Worm (Caenorhabditis elegans) whole organism, L4 larva: ENCODE results near the gene R02E12.4.

Experiments
- D1046.2 ChIP-seq: fragments of 200-800 bp; sonication (Bioruptor generic); IDR thresholded peaks from 2 replicates; pipeline ENCODE4 v1.3.6; 2022; ENCODE audit warnings: missing genetic modification characterization, missing compliant biosample characterization
- F10B5.3 ChIP-seq: sonication (generic microtip); optimal IDR thresholded peaks from 2 replicates; lab custom pipeline; 2016; ENCODE audit warnings: mild to moderate bottlenecking, missing genetic modification characterization, missing compliant biosample characterization
- F26F4.8 ChIP-seq: fragments of 200-800 bp; sonication (Bioruptor generic); conservative IDR thresholded peaks from 2 replicates; pipeline ENCODE4 v1.3.6; 2022; ENCODE audit warnings: missing genetic modification characterization, missing compliant biosample characterization
- T20F7.1 ChIP-seq: fragments of 200-800 bp; sonication (Bioruptor generic); optimal IDR thresholded peaks from 2 replicates; lab custom pipeline; 2018; ENCODE audit warnings: mild to moderate bottlenecking, missing genetic modification characterization, missing compliant biosample characterization
- Y48G9A.11 ChIP-seq: fragments of 200-800 bp; sonication (Bioruptor generic); IDR thresholded peaks from 2 replicates; pipeline ENCODE4 v1.3.6; 2022; ENCODE audit warnings: missing genetic modification reagents, missing genetic modification characterization, missing compliant biosample characterization
- Y5F2A.4 ChIP-seq: fragments of 200-800 bp; sonication (Bioruptor generic); optimal IDR thresholded peaks from 2 replicates; lab custom pipeline; 2018; ENCODE audit warnings: mild to moderate bottlenecking, missing genetic modification characterization, missing compliant biosample characterization
- arid-1 ChIP-seq: fragments of 200-800 bp; sonication (Bioruptor generic); conservative IDR thresholded peaks from 2 replicates; pipeline ENCODE4 v1.3.6; 2022; ENCODE audit warnings: missing genetic modification reagents, missing genetic modification characterization, missing compliant biosample characterization
- attf-4 ChIP-seq: sonication (generic microtip); optimal IDR thresholded peaks from 3 replicates; lab custom pipeline; 2017; ENCODE audit warnings: missing biosample characterization, missing genetic modification characterization
- ceh-20 ChIP-seq: fragments of 200-800 bp; sonication (Bioruptor generic); IDR thresholded peaks from 2 replicates; pipeline ENCODE4 v1.3.6; 2022; ENCODE audit warnings: missing genetic modification reagents, missing genetic modification characterization, missing compliant biosample characterization
- ceh-44 ChIP-seq: fragments of 200-800 bp; sonication (Bioruptor generic); IDR thresholded peaks from 2 replicates; pipeline ENCODE4 v1.3.6; 2022; ENCODE audit warnings: missing genetic modification reagents, missing genetic modification characterization, missing compliant biosample characterization
- ceh-82 ChIP-seq: sonication (generic microtip); optimal IDR thresholded peaks from 2 replicates; lab custom pipeline; 2017; ENCODE audit warnings: missing biosample characterization, missing genetic modification characterization
- daf-12 ChIP-seq: fragments of 150-350 bp; optimal IDR thresholded peaks from 2 replicates; lab custom pipeline; 2014; ENCODE audit warnings: missing biosample characterization, missing genetic modification reagents, missing genetic modification characterization
- daf-8 ChIP-seq: fragments of 200-800 bp; sonication (Bioruptor generic); IDR thresholded peaks from 2 replicates; pipeline ENCODE4 v1.3.6; 2022; ENCODE audit warnings: missing genetic modification characterization, missing compliant biosample characterization
- dmd-9 ChIP-seq: fragments of 200-800 bp; sonication (Bioruptor generic); IDR thresholded peaks from 2 replicates; pipeline ENCODE4 v1.3.6; 2022; ENCODE audit warnings: missing genetic modification reagents, missing genetic modification characterization, missing compliant biosample characterization
- duxl-1 ChIP-seq: sonication (generic microtip); optimal IDR thresholded peaks from 2 replicates; lab custom pipeline; 2016; ENCODE audit warnings: mild to moderate bottlenecking, missing genetic modification characterization, moderate library complexity, missing compliant biosample characterization; ENCODE audit not compliant: poor library complexity
- dve-1 ChIP-seq: sonication (generic microtip); optimal IDR thresholded peaks from 2 replicates; lab custom pipeline; 2017; ENCODE audit warnings: antibody characterized with exemption, mild to moderate bottlenecking, missing genetic modification characterization, missing compliant biosample characterization; ENCODE audit not compliant: insufficient read depth
- egl-27 ChIP-seq: sonication (generic microtip); optimal IDR thresholded peaks from 3 replicates; lab custom pipeline; 2017; ENCODE audit warnings: missing biosample characterization, missing genetic modification reagents, missing genetic modification characterization
- egl-43 ChIP-seq: fragments of 200-800 bp; sonication (Bioruptor generic); IDR thresholded peaks from 2 replicates; pipeline ENCODE4 v1.3.6; 2022; ENCODE audit warnings: missing genetic modification reagents, missing genetic modification characterization, missing compliant biosample characterization
- fkh-10 ChIP-seq: fragments of 150-350 bp; optimal IDR thresholded peaks from 2 replicates; lab custom pipeline; 2014; ENCODE audit warnings: missing biosample characterization, missing genetic modification reagents, missing genetic modification characterization
- gei-8 ChIP-seq: fragments of 200-800 bp; sonication (Bioruptor generic); optimal IDR thresholded peaks from 2 replicates; lab custom pipeline; 2018; ENCODE audit warnings: mild to moderate bottlenecking, missing genetic modification characterization, missing compliant biosample characterization
- hif-1 ChIP-seq, 2 experiments: sonication (generic microtip); optimal IDR thresholded peaks; 2 replicates each; lab custom pipeline; 2016 to 2017; ENCODE audit warnings: missing compliant biosample characterization in 2 of 2, missing genetic modification characterization in 2 of 2, missing genetic modification reagents in 2 of 2, missing genotype in 2 of 2, mild to moderate bottlenecking in 1 of 2
- hlh-11 ChIP-seq: fragments of 200-800 bp; sonication (Bioruptor generic); optimal IDR thresholded peaks from 2 replicates; lab custom pipeline; 2018; ENCODE audit warnings: mild to moderate bottlenecking, missing genetic modification characterization, missing compliant biosample characterization
- hlh-30 ChIP-seq: sonication (generic microtip); optimal IDR thresholded peaks from 2 replicates; lab custom pipeline; 2017; ENCODE audit warnings: antibody characterized with exemption, mild to moderate bottlenecking, missing genetic modification characterization, missing compliant biosample characterization; ENCODE audit not compliant: insufficient read depth
- hmg-1.1 ChIP-seq: fragments of 200-800 bp; sonication (Bioruptor generic); IDR thresholded peaks from 2 replicates; pipeline ENCODE4 v1.3.6; 2022; ENCODE audit warnings: missing genetic modification reagents, missing genetic modification characterization, missing compliant biosample characterization
- lim-7 ChIP-seq: fragments of 200-800 bp; sonication (Bioruptor generic); IDR thresholded peaks from 2 replicates; pipeline ENCODE4 v1.3.6; 2022; ENCODE audit warnings: missing genetic modification characterization, missing compliant biosample characterization
- lin-1 ChIP-seq: fragments of 200-800 bp; sonication (Bioruptor generic); IDR thresholded peaks from 2 replicates; pipeline ENCODE4 v1.3.6; 2022; ENCODE audit warnings: missing genetic modification reagents, missing genetic modification characterization, missing compliant biosample characterization
- lin-13 ChIP-seq: fragments of 150-350 bp; optimal IDR thresholded peaks from 2 replicates; lab custom pipeline; 2014; ENCODE audit warnings: missing biosample characterization, missing genetic modification reagents, missing genetic modification characterization
- lin-38 ChIP-seq: fragments of 200-800 bp; sonication (Bioruptor generic); IDR thresholded peaks from 2 replicates; pipeline ENCODE4 v1.3.6; 2022; ENCODE audit warnings: missing genetic modification reagents, missing genetic modification characterization, missing compliant biosample characterization
- madf-9 ChIP-seq: fragments of 200-800 bp; sonication (Bioruptor generic); conservative IDR thresholded peaks from 2 replicates; pipeline ENCODE4 v1.3.6; 2022; ENCODE audit warnings: missing genetic modification reagents, missing genetic modification characterization, missing compliant biosample characterization
- mdl-1 ChIP-seq, 2 experiments: fragments of 150-350 bp in 1 of 2; sonication (generic microtip) in 1 of 2; optimal IDR thresholded peaks; 2 replicates each; lab custom pipeline; 2014 to 2017; ENCODE audit warnings: missing biosample characterization in 2 of 2, missing genetic modification characterization in 2 of 2
- mep-1 ChIP-seq: fragments of 150-350 bp; sonication (generic microtip); optimal IDR thresholded peaks from 3 replicates; lab custom pipeline; 2014; ENCODE audit warnings: missing biosample characterization, missing genetic modification characterization
- mes-2 ChIP-seq: sonication (generic microtip); optimal IDR thresholded peaks from 2 replicates; lab custom pipeline; 2016; ENCODE audit warnings: missing genotype, mild to moderate bottlenecking, missing genetic modification characterization, missing compliant biosample characterization; ENCODE audit not compliant: poor library complexity, severe bottlenecking
- nhr-10 ChIP-seq: fragments of 150-350 bp; optimal IDR thresholded peaks from 2 replicates; lab custom pipeline; 2014; ENCODE audit warnings: missing biosample characterization, missing genetic modification characterization
- nhr-11 ChIP-seq: fragments of 150-350 bp; optimal IDR thresholded peaks from 2 replicates; lab custom pipeline; 2014; ENCODE audit warnings: missing biosample characterization, missing genetic modification characterization
- nhr-237 ChIP-seq: sonication (generic microtip); optimal IDR thresholded peaks from 2 replicates; lab custom pipeline; 2017; ENCODE audit warnings: missing biosample characterization, missing genetic modification characterization
- nhr-25 ChIP-seq: sonication (generic microtip); optimal IDR thresholded peaks from 2 replicates; lab custom pipeline; 2017; ENCODE audit warnings: missing genetic modification characterization, mild to moderate bottlenecking, missing compliant biosample characterization, antibody characterized with exemption, moderate library complexity, borderline replicate concordance; ENCODE audit not compliant: insufficient read depth
- nhr-28 ChIP-seq: fragments of 150-350 bp; optimal IDR thresholded peaks from 2 replicates; lab custom pipeline; 2014; ENCODE audit warnings: missing biosample characterization, missing genetic modification characterization
- nhr-42 ChIP-seq: fragments of 200-800 bp; sonication (Bioruptor generic); IDR thresholded peaks from 2 replicates; pipeline ENCODE4 v1.3.6; 2022; ENCODE audit warnings: missing genetic modification characterization, missing compliant biosample characterization
- nhr-6 ChIP-seq: fragments of 150-350 bp; optimal IDR thresholded peaks from 2 replicates; lab custom pipeline; 2014; ENCODE audit warnings: missing biosample characterization, missing genetic modification characterization
- nhr-76 ChIP-seq: fragments of 150-350 bp; optimal IDR thresholded peaks from 2 replicates; lab custom pipeline; 2014; ENCODE audit warnings: missing biosample characterization, missing genetic modification characterization
- nhr-77 ChIP-seq: fragments of 150-350 bp; optimal IDR thresholded peaks from 2 replicates; lab custom pipeline; 2014; ENCODE audit warnings: missing biosample characterization, missing genetic modification characterization
- pha-4 ChIP-seq, 2 experiments: fragments of 150-350 bp in 1 of 2; fragments of 200-800 bp in 1 of 2; sonication (Bioruptor generic) in 1 of 2; IDR thresholded peaks in 1 of 2; optimal IDR thresholded peaks in 1 of 2; 2 replicates each; pipeline versions ENCODE4 v1.3.6 to Lab custom; 2014 to 2022; ENCODE audit warnings: missing genetic modification characterization in 2 of 2, missing genetic modification reagents in 2 of 2, missing biosample characterization in 1 of 2, missing compliant biosample characterization in 1 of 2
- php-3 ChIP-seq: fragments of 200-800 bp; sonication (Bioruptor generic); IDR thresholded peaks from 2 replicates; pipeline ENCODE4 v1.3.6; 2022; ENCODE audit warnings: missing genetic modification reagents, missing genetic modification characterization, missing compliant biosample characterization
- skn-1 ChIP-seq: fragments of 150-350 bp; optimal IDR thresholded peaks from 2 replicates; lab custom pipeline; 2014; ENCODE audit warnings: missing biosample characterization, missing genetic modification characterization
- snpc-4 ChIP-seq: fragments of 150-350 bp; optimal IDR thresholded peaks from 2 replicates; lab custom pipeline; 2014; ENCODE audit warnings: missing biosample characterization, missing genetic modification characterization
- unc-39 ChIP-seq: sonication (generic microtip); optimal IDR thresholded peaks from 2 replicates; lab custom pipeline; 2017; ENCODE audit warnings: missing biosample characterization, missing genetic modification characterization
- vab-7 ChIP-seq: fragments of 200-800 bp; sonication (Bioruptor generic); IDR thresholded peaks from 2 replicates; pipeline ENCODE4 v1.3.6; 2022; ENCODE audit warnings: missing genetic modification reagents, missing genetic modification characterization, missing compliant biosample characterization
- zfp-3 ChIP-seq: fragments of 200-800 bp; sonication (Bioruptor generic); conservative IDR thresholded peaks from 2 replicates; pipeline ENCODE4 v1.3.6; 2022; ENCODE audit warnings: missing genetic modification reagents, missing genetic modification characterization, missing compliant biosample characterization
- zip-11 ChIP-seq: fragments of 200-800 bp; sonication (Bioruptor generic); IDR thresholded peaks from 2 replicates; pipeline ENCODE4 v1.3.6; 2022; ENCODE audit warnings: missing genetic modification characterization, missing compliant biosample characterization
- ztf-11 ChIP-seq: fragments of 150-350 bp; optimal IDR thresholded peaks from 2 replicates; lab custom pipeline; 2014; ENCODE audit warnings: missing biosample characterization, missing genetic modification characterization
- ztf-7 ChIP-seq: fragments of 150-350 bp; optimal IDR thresholded peaks from 2 replicates; lab custom pipeline; 2014; ENCODE audit warnings: missing biosample characterization, missing genetic modification characterization

Gene R02E12.4

DNA sequence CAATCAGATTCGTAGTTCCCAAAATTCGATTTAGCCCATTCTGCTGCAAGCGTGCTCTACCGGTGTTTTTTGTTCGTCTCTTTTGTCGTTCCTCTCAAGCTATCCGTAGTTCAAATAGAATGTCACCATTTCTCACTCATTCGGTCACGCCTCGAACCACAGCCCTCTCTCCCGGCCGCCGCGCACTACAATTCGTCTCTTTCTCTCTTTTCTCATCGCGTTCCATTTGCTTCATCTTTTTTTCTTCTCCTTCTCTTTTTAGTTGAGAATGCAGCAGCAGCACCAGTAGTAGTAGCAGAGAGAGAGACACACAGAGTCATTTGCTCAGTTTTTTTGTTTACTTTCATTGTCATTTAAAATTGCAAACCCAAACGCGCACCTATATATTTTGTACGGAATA is 11.0 kb downstream of the R02E12.4 start, which contains the start of gene hrg-1 (continued):
- no peak for TF ChIP-seq Y48G9A.11 (GFP tag; lab: Robert Waterston, UW)
- TF ChIP-seq mdl-1 (tag; optimal IDR thresholded peaks at IDR 0.05; lab: Kevin White, UChicago): peak in 1 of 2 experiments; percentile 87
- TF ChIP-seq ztf-7 (tag; lab: Kevin White, UChicago): no peak
- TF ChIP-seq zfp-3 (GFP tag; lab: Robert Waterston, UW): no peak
- TF ChIP-seq nhr-11 (tag; lab: Kevin White, UChicago): peak; percentile 73
- TF ChIP-seq dmd-9: no peak
- TF ChIP-seq zip-11 (GFP tag; lab: Robert Waterston, UW): no peak
- TF ChIP-seq attf-4 (tag; lab: Kevin White, UChicago): no peak
- no peak for TF ChIP-seq duxl-1 (tag; lab: Kevin White, UChicago)
- TF ChIP-seq egl-27 (tag; lab: Kevin White, UChicago): no peak
- TF ChIP-seq nhr-28 (tag; lab: Kevin White, UChicago): peak; percentile 97
- no peak for TF ChIP-seq F10B5.3 (tag; lab: Kevin White, UChicago)
- no peak for TF ChIP-seq ceh-44 (GFP tag; lab: Robert Waterston, UW)
- peak; percentile 57 for TF ChIP-seq mes-2 (tag; lab: Kevin White, UChicago)
- no peak for TF ChIP-seq lim-7 (GFP tag; lab: Robert Waterston, UW)
- TF ChIP-seq unc-39 (tag; lab: Kevin White, UChicago): no peak
- no peak for TF ChIP-seq snpc-4
- peak; percentile 31 for TF ChIP-seq nhr-25 (tag; lab: Kevin White, UChicago)
- TF ChIP-seq T20F7.1 (GFP tag; lab: Kevin White, UChicago): no peak
- TF ChIP-seq nhr-76 (tag; lab: Kevin White, UChicago): no peak
- TF ChIP-seq mep-1 (tag; lab: Kevin White, UChicago): peak; percentile 84
- TF ChIP-seq vab-7 (GFP tag; lab: Robert Waterston, UW): no peak
- TF ChIP-seq madf-9: no peak
- TF ChIP-seq hlh-30: peak; percentile 89
- no peak for TF ChIP-seq nhr-6 (tag; lab: Kevin White, UChicago)
- TF ChIP-seq nhr-77 (tag; lab: Kevin White, UChicago): peak; percentile 45
- TF ChIP-seq php-3 (GFP tag; lab: Robert Waterston, UW): no peak
- no peak for TF ChIP-seq nhr-10 (tag; lab: Kevin White, UChicago)
- no peak for TF ChIP-seq F26F4.8 (GFP tag; lab: Robert Waterston, UW)
- TF ChIP-seq dve-1 (tag; lab: Kevin White, UChicago): peak; percentile 77
- TF ChIP-seq pha-4 (GFP tag; IDR thresholded peaks at IDR 0.05; lab: Robert Waterston, UW): no peak; the same call in 1 of the 2 replicates
- peak; percentile 5 for TF ChIP-seq pha-4 (tag; optimal IDR thresholded peaks at IDR 0.05; lab: Kevin White, UChicago)
- peak; percentile 8 for TF ChIP-seq lin-13 (GFP tag; lab: Kevin White, UChicago)
- TF ChIP-seq gei-8 (GFP tag; lab: Kevin White, UChicago): no peak
- peak in 1 of 2 experiments; percentile 40 for TF ChIP-seq hif-1 (tag; optimal IDR thresholded peaks at IDR 0.05; lab: Kevin White, UChicago)
- TF ChIP-seq fkh-10 (GFP tag; lab: Kevin White, UChicago): peak; percentile 79
- TF ChIP-seq lin-1 (GFP tag; lab: Robert Waterston, UW): no peak
- no peak for TF ChIP-seq daf-12 (tag; lab: Kevin White, UChicago)
- TF ChIP-seq skn-1 (tag; lab: Kevin White, UChicago): no peak
- TF ChIP-seq ztf-11 (tag; lab: Kevin White, UChicago): no peak
- TF ChIP-seq Y5F2A.4 (GFP tag; lab: Kevin White, UChicago): no peak
- no peak; the same call in 1 of the 2 replicates for TF ChIP-seq lin-38 (GFP tag; lab: Robert Waterston, UW)
- no peak for TF ChIP-seq nhr-42 (GFP tag; lab: Robert Waterston, UW)
- TF ChIP-seq ceh-20 (GFP tag; lab: Robert Waterston, UW): peak; percentile 27; the same call in 1 of the 2 replicates
- TF ChIP-seq egl-43 (GFP tag; lab: Robert Waterston, UW): peak; percentile 62; the same call in 1 of the 2 replicates
- TF ChIP-seq arid-1 (GFP tag; lab: Robert Waterston, UW): 0 out of 2 replicates have a peak, but pooled peaks have one; percentile 4
- peak; percentile 86 for TF ChIP-seq hlh-11 (tag; lab: Kevin White, UChicago)
- TF ChIP-seq hmg-1.1 (GFP tag; lab: Robert Waterston, UW): peak; percentile 78
- TF ChIP-seq ceh-82 (tag; lab: Kevin White, UChicago): no peak
- no peak for TF ChIP-seq daf-8 (GFP tag; lab: Robert Waterston, UW)
- no peak for TF ChIP-seq nhr-237 (tag; lab: Kevin White, UChicago)
- no peak for TF ChIP-seq D1046.2 (GFP tag; lab: Robert Waterston, UW)
